Fruit fly (Drosophila melanogaster) S2 (cell line): ENCODE measurements around the gene Naxd.

ENCODE experiments used
- CG8478 ChIP-seq: fragments of >200 bp; optimal IDR thresholded peaks from 2 replicates; lab custom pipeline; 2018
- CTCF ChIP-seq, 2 experiments: fragments of >200 bp; optimal IDR thresholded peaks; 2 replicates each; lab custom pipeline; 2018

DNA sequence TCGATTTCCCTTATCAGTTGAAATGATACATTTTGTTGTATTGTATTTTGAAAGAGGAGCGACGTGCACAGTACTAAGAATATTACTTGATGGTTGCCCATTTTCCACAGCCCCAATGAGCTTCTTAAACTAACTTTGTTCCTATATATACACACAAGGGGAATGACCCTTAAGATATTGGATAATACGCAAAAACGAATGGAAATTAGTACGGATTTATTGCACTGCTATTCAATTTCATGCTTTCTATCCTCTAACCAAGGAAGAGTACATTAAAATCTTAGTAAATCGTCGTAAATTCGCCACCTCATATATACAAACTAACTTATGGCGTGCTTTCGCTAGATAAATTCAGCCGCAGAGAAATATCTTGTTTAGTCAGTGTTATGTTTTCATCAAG is 45.6 kb downstream of the Naxd start, which contains the start of gene Acp76A:
- no peak for TF ChIP-seq CTCF (optimal IDR thresholded peaks at IDR 0.05; lab: Kevin White, UChicago)
- no peak for TF ChIP-seq CG8478
